Worm (Caenorhabditis elegans) whole organism, L1 larva: Measurements from ENCODE around the gene pals-27.

Experiments used
- C16A3.4 ChIP-seq: fragments of 150-350 bp; optimal IDR thresholded peaks from 2 replicates; lab custom pipeline; 2014; ENCODE audit warnings: missing biosample characterization, missing genetic modification characterization
- C34B4.2 ChIP-seq: sonication (generic microtip); optimal IDR thresholded peaks from 2 replicates; lab custom pipeline; 2017; ENCODE audit warnings: mild to moderate bottlenecking, missing genetic modification characterization, missing compliant biosample characterization
- F16B12.6 ChIP-seq: fragments of 150-350 bp; optimal IDR thresholded peaks from 2 replicates; lab custom pipeline; 2014; ENCODE audit warnings: missing biosample characterization, missing genetic modification characterization
- alr-1 ChIP-seq: fragments of 200-800 bp; sonication (Bioruptor generic); optimal IDR thresholded peaks from 2 replicates; lab custom pipeline; 2018; ENCODE audit warnings: borderline replicate concordance, mild to moderate bottlenecking, missing genetic modification characterization, missing compliant biosample characterization
- ama-1 ChIP-seq: fragments of 150-350 bp; optimal IDR thresholded peaks from 2 replicates; lab custom pipeline; 2014
- blmp-1 ChIP-seq: fragments of 150-350 bp; optimal IDR thresholded peaks from 2 replicates; lab custom pipeline; 2014; ENCODE audit warnings: missing biosample characterization, missing genetic modification characterization
- ceh-82 ChIP-seq, 3 experiments: fragments of 150-350 bp in 1 of 3; sonication (generic microtip) in 2 of 3; optimal IDR thresholded peaks; 2 replicates each; lab custom pipeline; 2014 to 2017; ENCODE audit warnings: missing biosample characterization in 3 of 3, missing genetic modification characterization in 3 of 3
- ceh-88 ChIP-seq: fragments of 200-800 bp; sonication (Bioruptor generic); IDR thresholded peaks from 2 replicates; pipeline ENCODE4 v1.3.6; 2022; ENCODE audit warnings: missing genetic modification characterization, missing compliant biosample characterization
- dpl-1 ChIP-seq, 3 experiments: fragments of 150-350 bp in 2 of 3; sonication (generic microtip) in 1 of 3; optimal IDR thresholded peaks; 2 replicates each; lab custom pipeline; 2014 to 2017; ENCODE audit warnings: missing biosample characterization in 3 of 3, missing genetic modification characterization in 3 of 3, missing genetic modification reagents in 3 of 3
- dsc-1 ChIP-seq: sonication (generic microtip); optimal IDR thresholded peaks from 2 replicates; lab custom pipeline; 2016; ENCODE audit warnings: mild to moderate bottlenecking, missing genetic modification characterization, missing compliant biosample characterization
- efl-1 ChIP-seq, 4 experiments: fragments of 150-350 bp; optimal IDR thresholded peaks in 3 of 4; peaks in 1 of 4; 1 replicate in 1 of 4; 2 replicates in 3 of 4; lab custom pipeline; 2014; ENCODE audit warnings: missing biosample characterization in 2 of 4, missing genetic modification characterization in 2 of 4, missing genetic modification reagents in 2 of 4
- efl-3 ChIP-seq: fragments of 200-800 bp; sonication (Bioruptor generic); optimal IDR thresholded peaks from 2 replicates; lab custom pipeline; 2018; ENCODE audit warnings: mild to moderate bottlenecking, missing genetic modification characterization, missing compliant biosample characterization
- elt-2 ChIP-seq: sonication (generic microtip); optimal IDR thresholded peaks from 2 replicates; lab custom pipeline; 2016; ENCODE audit warnings: missing genetic modification characterization, mild to moderate bottlenecking, inconsistent platforms, missing compliant biosample characterization, missing genetic modification reagents
- elt-3 ChIP-seq, 6 experiments: fragments of 150-350 bp in 1 of 6; sonication (generic microtip); optimal IDR thresholded peaks; 2 replicates each; lab custom pipeline; 2017 to 2018; ENCODE audit warnings: missing biosample characterization in 6 of 6, missing genetic modification characterization in 6 of 6, inconsistent platforms in 1 of 6
- fos-1 ChIP-seq: fragments of 150-350 bp; optimal IDR thresholded peaks from 2 replicates; lab custom pipeline; 2014; ENCODE audit warnings: missing biosample characterization, missing genetic modification characterization
- isw-1 ChIP-seq: fragments of 200-800 bp; sonication (Bioruptor generic); IDR thresholded peaks from 2 replicates; pipeline ENCODE4 v1.3.6; 2022; ENCODE audit warnings: missing genetic modification characterization, missing compliant biosample characterization
- lin-13 ChIP-seq: fragments of 150-350 bp; optimal IDR thresholded peaks from 2 replicates; lab custom pipeline; 2014; ENCODE audit warnings: missing biosample characterization, missing genetic modification reagents, missing genetic modification characterization
- lin-14 ChIP-seq: fragments of 200-800 bp; sonication (Bioruptor generic); optimal IDR thresholded peaks from 2 replicates; lab custom pipeline; 2018; ENCODE audit warnings: mild to moderate bottlenecking, missing genetic modification characterization, moderate library complexity, missing compliant biosample characterization
- lin-35 ChIP-seq, 2 experiments: fragments of 150-350 bp; optimal IDR thresholded peaks; 2 replicates each; lab custom pipeline; 2014; ENCODE audit warnings: missing biosample characterization in 2 of 2, missing genetic modification characterization in 2 of 2, missing genetic modification reagents in 2 of 2
- lsy-2 ChIP-seq, 2 experiments: fragments of 150-350 bp; optimal IDR thresholded peaks; 2 replicates each; lab custom pipeline; 2014; ENCODE audit warnings: missing biosample characterization in 2 of 2, missing genetic modification characterization in 2 of 2
- mab-9 ChIP-seq: fragments of 200-800 bp; sonication (Bioruptor generic); IDR thresholded peaks from 2 replicates; pipeline ENCODE4 v1.3.6; 2022; ENCODE audit warnings: missing genetic modification reagents, missing genetic modification characterization, missing compliant biosample characterization
- mep-1 ChIP-seq: fragments of 150-350 bp; optimal IDR thresholded peaks from 2 replicates; lab custom pipeline; 2014; ENCODE audit warnings: missing biosample characterization, missing genetic modification characterization
- nhr-11 ChIP-seq: fragments of 150-350 bp; optimal IDR thresholded peaks from 2 replicates; lab custom pipeline; 2014; ENCODE audit warnings: missing biosample characterization, missing genetic modification characterization
- nhr-19 ChIP-seq: fragments of 200-800 bp; sonication (Bioruptor generic); conservative IDR thresholded peaks from 2 replicates; pipeline ENCODE4 v1.3.6; 2022; ENCODE audit warnings: missing genetic modification characterization, missing compliant biosample characterization
- nhr-237 ChIP-seq: fragments of 150-350 bp; optimal IDR thresholded peaks from 2 replicates; lab custom pipeline; 2014; ENCODE audit warnings: missing biosample characterization, missing genetic modification characterization
- nhr-77 ChIP-seq: fragments of 150-350 bp; optimal IDR thresholded peaks from 2 replicates; lab custom pipeline; 2014; ENCODE audit warnings: missing biosample characterization, missing genetic modification characterization
- pax-3 ChIP-seq: fragments of 200-800 bp; sonication (Bioruptor generic); optimal IDR thresholded peaks from 2 replicates; lab custom pipeline; 2018; ENCODE audit warnings: mild to moderate bottlenecking, missing genetic modification characterization, moderate library complexity, missing compliant biosample characterization
- rnt-1 ChIP-seq: sonication (generic microtip); optimal IDR thresholded peaks from 2 replicates; lab custom pipeline; 2016; ENCODE audit warnings: mild to moderate bottlenecking, missing genetic modification characterization, moderate library complexity, missing compliant biosample characterization
- sptf-1 ChIP-seq: fragments of 150-350 bp; optimal IDR thresholded peaks from 2 replicates; lab custom pipeline; 2014; ENCODE audit warnings: missing biosample characterization, missing genetic modification characterization
- sup-37 ChIP-seq: fragments of 200-800 bp; sonication (Bioruptor generic); optimal IDR thresholded peaks from 2 replicates; lab custom pipeline; 2018; ENCODE audit warnings: mild to moderate bottlenecking, missing genetic modification characterization, missing compliant biosample characterization
- swsn-7 ChIP-seq: sonication (generic microtip); optimal IDR thresholded peaks from 2 replicates; lab custom pipeline; 2016; ENCODE audit warnings: missing genetic modification characterization, missing compliant biosample characterization

The pals-27 gene

ce11 chrIII:4378600-4379293 lies 2.7 kb upstream of the pals-27 start (continued):
- TF ChIP-seq nhr-19 (GFP tag; lab: Robert Waterston, UW), result peak; percentile 81

DNA sequence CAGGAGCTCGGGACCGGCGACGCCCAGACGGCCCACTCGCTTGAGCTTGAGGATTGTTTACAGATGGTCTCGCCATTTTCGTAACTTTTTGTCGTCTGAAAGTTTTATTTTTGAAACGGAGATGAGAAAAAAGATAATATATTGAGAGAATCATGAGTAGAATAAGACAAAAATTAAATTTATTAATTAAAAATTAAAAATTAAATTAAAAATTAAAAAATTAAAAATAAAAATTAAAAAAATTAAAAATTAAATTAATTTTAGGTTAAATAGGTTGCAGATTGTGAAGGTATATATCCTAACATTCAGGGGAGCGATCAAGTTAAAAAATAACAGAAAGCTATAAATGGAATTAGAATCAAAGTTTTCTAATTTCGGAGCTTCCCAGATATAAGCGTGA lies 1.7 kb upstream of the pals-27 start, which contains the start of gene B0284.3:
Gene B0284.3 (minus strand): TSS at position 101 of the 400 bp plus-strand sequence.
- TF ChIP-seq lin-14 (GFP tag; lab: Kevin White, UChicago) (no peak), C16A3.4 (tag; lab: Kevin White, UChicago) (no peak), nhr-77 (tag; lab: Kevin White, UChicago) (no peak), efl-3 (no peak), dsc-1 (tag; lab: Kevin White, UChicago) (no peak), mab-9 (GFP tag; lab: Robert Waterston, UW) (no peak), C34B4.2 (no peak), fos-1 (tag; lab: Kevin White, UChicago) (no peak), nhr-11 (tag; lab: Kevin White, UChicago) (no peak), pax-3 (no peak), nhr-237 (no peak), isw-1 (GFP tag; lab: Robert Waterston, UW) (no peak), ceh-88 (no peak), elt-2 (tag; lab: Kevin White, UChicago) (no peak), lin-13 (GFP tag; lab: Kevin White, UChicago) (no peak)

DNA sequence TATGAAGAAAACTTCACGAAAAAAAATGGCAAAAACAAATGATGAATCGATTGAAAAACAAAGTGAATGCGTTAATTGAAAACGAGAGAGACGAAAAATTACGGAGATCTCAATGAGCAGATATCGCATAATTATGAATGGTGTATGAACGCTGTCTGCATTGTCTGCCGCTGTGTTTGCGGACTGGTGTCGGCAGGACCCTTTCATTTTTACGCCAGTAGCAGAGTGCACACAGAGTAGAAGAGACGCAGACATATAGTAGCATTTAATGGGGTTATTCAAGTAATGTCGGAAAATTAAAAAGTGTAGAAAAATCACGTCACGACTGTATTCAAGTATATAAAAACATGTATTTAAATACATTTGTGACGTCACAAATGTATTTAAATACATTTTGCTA lies 608 bp upstream of the pals-27 start:
- TF ChIP-seq swsn-7 (tag; lab: Kevin White, UChicago), result peak; percentile 13
- TF ChIP-seq nhr-19 (GFP tag; lab: Robert Waterston, UW), result peak; percentile 9; the same call in 1 of the 2 replicates
- TF ChIP-seq lsy-2 (tag; optimal IDR thresholded peaks at IDR 0.05; lab: Kevin White, UChicago), result peak in 1 of 2 experiments; percentile 54
- TF ChIP-seq ama-1 (lab: Kevin White, UChicago), result no peak
- peak; percentile 42 for TF ChIP-seq mep-1 (tag; lab: Kevin White, UChicago)
- no peak for TF ChIP-seq fos-1 (tag; lab: Kevin White, UChicago)
- TF ChIP-seq ceh-82 (tag; optimal IDR thresholded peaks at IDR 0.05; lab: Kevin White, UChicago), result peak in 1 of 3 experiments; percentile 43
- TF ChIP-seq lin-35 (GFP tag; optimal IDR thresholded peaks at IDR 0.05; lab: Kevin White, UChicago), result peak in 1 of 2 experiments; percentile 48
- TF ChIP-seq rnt-1, result peak; percentile 42
- peak; percentile 51 to 53 for TF ChIP-seq efl-1 (optimal IDR thresholded peaks at IDR 0.05; lab: Kevin White, UChicago)
- peak; percentile 52 to 90 for TF ChIP-seq efl-1 (GFP tag; optimal IDR thresholded peaks at IDR 0.05 in 1 of 2; lab: Kevin White, UChicago)
- TF ChIP-seq F16B12.6 (tag; lab: Kevin White, UChicago), result peak; percentile 78
- TF ChIP-seq dpl-1 (GFP tag; optimal IDR thresholded peaks at IDR 0.05; lab: Kevin White, UChicago), result peak in 1 of 3 experiments; percentile 43
- no peak for TF ChIP-seq sptf-1

DNA sequence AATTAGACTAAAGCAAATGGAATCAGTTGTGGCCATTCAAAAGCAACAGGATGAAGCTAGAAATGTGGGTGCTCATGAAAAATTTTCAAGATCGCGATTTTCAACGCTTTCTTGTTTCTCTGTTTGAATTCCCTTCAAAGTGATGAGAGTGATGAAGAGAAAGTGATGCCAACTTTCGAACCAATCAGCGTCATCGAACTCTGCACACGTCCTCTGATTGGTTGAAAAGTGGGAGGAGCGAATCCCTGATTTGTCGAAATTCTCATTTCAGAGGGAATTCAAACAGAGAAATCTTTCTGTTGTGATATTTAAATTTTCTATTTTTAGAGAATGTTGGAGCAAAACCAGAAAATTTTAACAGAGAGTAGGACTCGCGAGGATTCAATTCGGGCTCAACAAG lies 675 bp downstream of the pals-27 start:
- no peak for TF ChIP-seq sup-37 (GFP tag; lab: Kevin White, UChicago)
- no peak for TF ChIP-seq efl-1 (optimal IDR thresholded peaks at IDR 0.05; lab: Kevin White, UChicago)
- peak in 1 of 2 experiments; percentile 36 for TF ChIP-seq efl-1 (GFP tag; optimal IDR thresholded peaks at IDR 0.05 in 1 of 2; lab: Kevin White, UChicago)
- TF ChIP-seq, all 84 proteins: peak for 1

DNA sequence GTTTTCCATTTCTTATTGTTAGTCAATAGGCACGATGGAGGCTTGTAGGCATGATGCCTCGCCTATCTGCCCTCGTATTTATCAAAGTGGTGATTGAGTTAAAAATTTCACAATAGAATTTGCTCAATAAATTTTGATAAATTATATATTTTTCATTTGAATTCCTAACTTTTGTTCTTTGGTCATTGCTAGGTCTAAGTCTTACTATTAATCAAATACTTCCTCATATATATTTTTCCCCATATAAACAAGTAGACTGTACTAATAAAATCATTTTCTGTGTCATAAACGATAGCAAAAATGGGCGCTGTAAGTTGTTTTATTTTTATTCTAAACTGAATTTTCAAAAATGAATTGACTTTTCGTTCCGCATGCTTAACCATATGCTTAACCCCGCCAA lies 3.0 kb downstream of the pals-27 start, which contains the start of gene pals-28:
Gene pals-28 (plus strand): TSS at position 301 of the 400 bp plus-strand sequence.
- no peak for TF ChIP-seq elt-3 (tag; optimal IDR thresholded peaks at IDR 0.05; lab: Kevin White, UChicago)
- no peak for TF ChIP-seq ceh-82 (tag; optimal IDR thresholded peaks at IDR 0.05; lab: Kevin White, UChicago)
- no peak for TF ChIP-seq alr-1 (tag; lab: Kevin White, UChicago)

DNA sequence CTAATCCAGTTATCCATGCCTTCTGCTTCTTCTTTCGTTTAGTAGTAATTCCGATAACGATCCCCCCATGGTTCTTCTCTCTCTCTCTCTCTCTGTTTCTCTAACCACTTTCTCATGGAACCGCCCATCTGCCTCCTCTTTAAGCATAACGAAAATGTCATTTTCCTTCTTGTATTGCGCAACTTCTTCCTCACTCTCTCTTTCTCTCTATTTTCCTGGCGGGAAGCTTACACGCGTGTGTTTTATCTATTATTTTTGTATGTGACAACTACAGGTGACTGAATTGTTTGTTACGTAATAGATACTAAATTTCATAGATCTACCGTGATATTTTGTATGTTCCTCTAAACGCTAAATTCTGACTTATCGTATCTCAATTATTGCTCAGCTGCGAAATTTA lies 9.0 kb downstream of the pals-27 start:
- peak; percentile 61 for TF ChIP-seq blmp-1 (tag; lab: Kevin White, UChicago)
- TF ChIP-seq C34B4.2, result no peak
